Fruit fly (Drosophila melanogaster): ENCODE results near the gene CG14135.

CG14135 gene

dm6 chr3L:11656189-11656588 is 35.2 kb upstream of the CG14135 start (continued):
- peak; percentile 48 for TF ChIP-seq dac (GFP tag; optimal IDR thresholded peaks at IDR 0.05)
- no peak for TF ChIP-seq esn (GFP tag; optimal IDR thresholded peaks at IDR 0.05)
- TF ChIP-seq fkh (GFP tag; optimal IDR thresholded peaks at IDR 0.05): no peak
- no peak for TF ChIP-seq Eip93F (GFP tag; optimal IDR thresholded peaks at IDR 0.05)
- TF ChIP-seq CG11294 (GFP tag; IDR thresholded peaks at IDR 0.05): peak; percentile 82
- TF ChIP-seq Blimp-1 (GFP tag; optimal IDR thresholded peaks at IDR 0.05): no peak
- TF ChIP-seq dsx (GFP tag; optimal IDR thresholded peaks at IDR 0.05; ENCODE audit: poor library complexity, severe bottlenecking): no peak

- no peak for TF ChIP-seq Sox15 (GFP tag; optimal IDR thresholded peaks at IDR 0.05)
- no peak for TF ChIP-seq CG6792 (GFP tag; optimal IDR thresholded peaks at IDR 0.05)
- TF ChIP-seq CG6163 (GFP tag; IDR thresholded peaks at IDR 0.05): no peak
- no peak for TF ChIP-seq spab (GFP tag; optimal IDR thresholded peaks at IDR 0.05)
- TF ChIP-seq Ets21C (GFP tag; optimal IDR thresholded peaks at IDR 0.05): no peak
- TF ChIP-seq Eip75B (GFP tag; optimal IDR thresholded peaks at IDR 0.05): no peak
- TF ChIP-seq CG15336 (GFP tag; IDR thresholded peaks at IDR 0.05): no peak
- no peak for TF ChIP-seq CG8319 (GFP tag; optimal IDR thresholded peaks at IDR 0.05)
- TF ChIP-seq fd59A (GFP tag; optimal IDR thresholded peaks at IDR 0.05): no peak
- TF ChIP-seq Blimp-1 (GFP tag; optimal IDR thresholded peaks at IDR 0.05): no peak
- TF ChIP-seq Hr38 (GFP tag; optimal IDR thresholded peaks at IDR 0.05): no peak
- no peak for TF ChIP-seq CG16779 (tag; optimal IDR thresholded peaks at IDR 0.05)
- TF ChIP-seq fd85E (GFP tag; optimal IDR thresholded peaks at IDR 0.05): no peak
- TF ChIP-seq achi (GFP tag; optimal IDR thresholded peaks at IDR 0.05): no peak
- no peak for TF ChIP-seq CG3919 (GFP tag; optimal IDR thresholded peaks at IDR 0.05)
- TF ChIP-seq topi (GFP tag; optimal IDR thresholded peaks at IDR 0.05): no peak
- no peak for TF ChIP-seq CG4318 (GFP tag; optimal IDR thresholded peaks at IDR 0.05)
- no peak for TF ChIP-seq CG10669 (GFP tag; optimal IDR thresholded peaks at IDR 0.05)
- no peak for TF ChIP-seq Ets96B (tag; optimal IDR thresholded peaks at IDR 0.05)
Measured at dm6 chr3L:11678313-11678817, 13.0 kb upstream of the CG14135 start.

dm6 chr3L:11680298-11680697 is 11.1 kb upstream of the CG14135 start, which contains the start of gene CG32085:
Gene CG32085 (minus strand): TSS chr3L:11680344.
- TF ChIP-seq CG11294 (GFP tag; IDR thresholded peaks at IDR 0.05) (peak; percentile 62; the same call in 1 of the 2 replicates), CG32006 (GFP tag; optimal IDR thresholded peaks at IDR 0.05) (peak; percentile 37), Sox102F (GFP tag; optimal IDR thresholded peaks at IDR 0.05) (no peak), CG8119 (GFP tag; IDR thresholded peaks at IDR 0.05) (peak; percentile 38; the same call in 1 of the 3 replicates), OdsH (GFP tag; optimal IDR thresholded peaks at IDR 0.05) (peak; percentile 18), net (GFP tag; optimal IDR thresholded peaks at IDR 0.05) (peak; percentile 28), CG3919 (GFP tag; optimal IDR thresholded peaks at IDR 0.05) (peak; percentile 61), ss (GFP tag; optimal IDR thresholded peaks at IDR 0.05) (peak; percentile 12 to 22), CG10631 (GFP tag; optimal IDR thresholded peaks at IDR 0.05) (no peak), vri (GFP tag; optimal IDR thresholded peaks at IDR 0.05) (no peak), pdm3 (GFP tag; optimal IDR thresholded peaks at IDR 0.05) (peak; percentile 32), CG11902 (GFP tag; optimal IDR thresholded peaks at IDR 0.05) (no peak), Eip78C (GFP tag) (peak; percentile 70), Hr4 (GFP tag; optimal IDR thresholded peaks at IDR 0.05) (peak; percentile 44), achi (GFP tag; optimal IDR thresholded peaks at IDR 0.05) (peak; percentile 19), eg (GFP tag; IDR thresholded peaks at IDR 0.05) (peak; percentile 72; the same call in 2 of the 3 replicates), svp (GFP tag) (peak; percentile 36), CG6792 (GFP tag; optimal IDR thresholded peaks at IDR 0.05) (peak; percentile 6), esn (GFP tag; optimal IDR thresholded peaks at IDR 0.05) (no peak), Eip75B (GFP tag; optimal IDR thresholded peaks at IDR 0.05) (peak; percentile 18), CG9139 (GFP tag; optimal IDR thresholded peaks at IDR 0.05) (no peak), Eip93F (GFP tag; optimal IDR thresholded peaks at IDR 0.05) (no peak), acj6 (GFP tag; optimal IDR thresholded peaks at IDR 0.05) (peak; percentile 10), CG6163 (GFP tag; IDR thresholded peaks at IDR 0.05) (peak; percentile 71; the same call in 2 of the 3 replicates)

All from whole organism, prepupa.